Fruit fly (Drosophila melanogaster): Measurements from ENCODE around the gene CG15040.

DNA sequence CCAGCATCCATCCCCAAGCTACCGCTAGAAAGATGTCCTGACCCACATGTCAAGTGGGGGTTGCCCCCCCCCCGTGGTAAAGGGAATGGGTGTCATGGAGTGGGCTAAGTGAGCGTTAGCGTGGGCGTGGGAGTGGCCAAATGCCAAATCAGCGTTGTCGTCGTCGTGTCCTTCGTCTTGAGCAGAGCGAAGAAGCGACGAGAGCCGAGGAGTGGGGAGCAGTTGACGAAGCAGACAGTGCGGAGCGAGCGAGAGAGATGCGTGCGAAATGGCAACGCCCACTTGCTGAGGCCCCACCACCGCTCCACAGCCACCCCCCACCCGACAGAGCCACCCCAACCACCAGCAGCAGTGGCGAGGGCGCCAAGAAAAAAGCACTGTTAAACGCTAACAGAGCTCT lies 42.2 kb downstream of the CG15040 start:
- TF ChIP-seq fkh (GFP tag; optimal IDR thresholded peaks at IDR 0.05): no peak
- no peak for TF ChIP-seq Sox102F (GFP tag; optimal IDR thresholded peaks at IDR 0.05)

All from whole organism, prepupa.